Fruit fly (Drosophila melanogaster): Measurements from ENCODE around the gene CG34448.

DNA sequence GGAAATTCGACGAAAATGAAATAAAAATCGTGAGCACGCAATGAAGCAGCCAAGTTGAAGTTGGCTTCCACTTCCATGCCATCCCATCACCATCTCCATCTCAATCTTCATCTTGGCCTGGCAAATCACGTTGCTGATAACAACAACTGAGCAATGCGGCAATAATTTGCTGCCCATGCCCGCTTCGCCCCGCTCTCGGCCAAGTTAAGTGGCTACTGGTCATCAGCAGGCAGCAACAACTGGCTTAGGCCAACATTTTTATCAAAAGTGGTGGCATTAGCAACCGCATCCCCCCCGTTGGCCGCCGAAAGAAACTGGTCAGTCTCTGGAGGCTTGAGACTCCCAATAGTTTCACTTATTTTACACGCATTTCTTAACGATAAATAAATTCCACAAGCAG is 12.5 kb upstream of the CG34448 start:
- TF ChIP-seq Gug (GFP tag; IDR thresholded peaks at IDR 0.05) (no peak), CG16779 (tag; optimal IDR thresholded peaks at IDR 0.05) (no peak), Sox15 (GFP tag; optimal IDR thresholded peaks at IDR 0.05) (no peak), CG6854 (GFP tag; optimal IDR thresholded peaks at IDR 0.05) (no peak), CG7368 (GFP tag; optimal IDR thresholded peaks at IDR 0.05) (no peak), CG8319 (GFP tag; optimal IDR thresholded peaks at IDR 0.05) (no peak), CG1621 (tag; optimal IDR thresholded peaks at IDR 0.05) (no peak)
